Fruit fly (Drosophila melanogaster) ovary, adult (tissue): ENCODE measurements around the gene Hsc70-4.

Experiments
- CG17801 ChIP-seq: fragments of 200-800 bp; optimal IDR thresholded peaks from 2 replicates; lab custom pipeline; 2019; ENCODE audit warnings: missing biosample characterization, mild to moderate bottlenecking, missing genetic modification characterization, moderate library complexity; ENCODE audit not compliant: partially characterized antibody

The Hsc70-4 gene

dm6 chr3R:15291551-15292223 is 49.2 kb downstream of the Hsc70-4 start:
- no peak for TF ChIP-seq CG17801 (GFP tag; lab: Kevin White, UChicago)

dm6 chr3R:15292241-15293004 is 49.9 kb downstream of the Hsc70-4 start:
- TF ChIP-seq CG17801 (GFP tag; lab: Kevin White, UChicago), result no peak

dm6 chr3R:15293005-15293877 is 50.8 kb downstream of the Hsc70-4 start:
- TF ChIP-seq CG17801 (GFP tag; lab: Kevin White, UChicago), result peak; percentile 98

DNA sequence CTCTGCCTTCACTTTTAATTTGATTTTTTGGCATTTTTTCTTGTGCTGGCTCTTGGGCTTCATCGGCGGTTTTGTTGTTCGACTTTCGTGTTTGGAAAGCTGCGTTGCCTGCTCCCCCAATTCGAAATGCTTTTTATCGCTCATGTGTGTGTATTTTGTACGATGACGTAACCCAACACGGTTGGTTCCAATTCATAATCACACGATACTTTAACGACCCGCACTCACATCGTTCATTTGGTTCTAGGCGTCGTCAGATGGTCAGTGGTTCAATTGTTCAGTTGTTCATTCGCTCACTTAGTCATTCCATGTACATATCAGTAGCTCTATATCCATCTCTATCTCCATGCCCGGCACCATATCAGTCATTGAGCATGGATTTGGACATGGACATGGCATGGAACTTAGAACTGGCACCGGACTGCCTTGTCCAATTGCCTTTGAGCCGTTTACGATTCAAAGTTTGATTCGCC is 51.4 kb downstream of the Hsc70-4 start:
- TF ChIP-seq CG17801 (GFP tag; lab: Kevin White, UChicago), result no peak
